Fruit fly (Drosophila melanogaster): Measurements from ENCODE around the gene CG17078.

DNA sequence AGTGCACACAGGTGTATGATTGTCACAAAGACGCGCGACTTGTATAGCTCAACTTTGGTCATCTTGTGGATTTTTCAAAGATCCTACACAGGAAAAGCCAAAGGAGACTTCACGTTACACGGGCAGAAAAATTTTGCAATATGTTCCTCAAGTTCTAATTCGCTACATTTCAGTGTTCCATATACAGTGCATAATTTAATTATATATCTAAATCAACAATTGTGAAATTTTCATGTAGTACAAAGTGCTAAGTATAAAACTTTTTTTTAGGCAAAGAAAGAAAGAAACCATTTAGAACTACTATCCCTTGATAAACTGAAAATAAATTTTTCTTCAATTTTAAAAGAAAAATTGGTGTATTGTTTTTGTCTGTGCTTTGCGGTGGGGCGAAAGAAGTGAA lies 12.9 kb upstream of the CG17078 start:
- TF ChIP-seq lilli (GFP tag; optimal IDR thresholded peaks at IDR 0.05) (no peak), CG12219 (GFP tag; optimal IDR thresholded peaks at IDR 0.05) (no peak), CG13123 (GFP tag; optimal IDR thresholded peaks at IDR 0.05) (no peak), twi (tag; optimal IDR thresholded peaks at IDR 0.05) (no peak), emc (GFP tag; optimal IDR thresholded peaks at IDR 0.05) (no peak), Chrac-16 (GFP tag; optimal IDR thresholded peaks at IDR 0.05) (no peak), CG42726 (GFP tag; IDR thresholded peaks at IDR 0.05; ENCODE audit: partially characterized antibody) (no peak), CG11696 (GFP tag; IDR thresholded peaks at IDR 0.05) (no peak), nom (GFP tag; optimal IDR thresholded peaks at IDR 0.05) (no peak), CG8290 (GFP tag; optimal IDR thresholded peaks at IDR 0.05) (no peak), CG8290 (tag; optimal IDR thresholded peaks at IDR 0.05) (no peak), disco-r (GFP tag; optimal IDR thresholded peaks at IDR 0.05) (no peak)
